Fruit fly (Drosophila melanogaster): ENCODE results near the gene Diap1.

The Diap1 gene

dm6 chr3L:16045831-16046336 is 5.0 kb downstream of the Diap1 start (continued):
- TF ChIP-seq CG2712 (tag; optimal IDR thresholded peaks at IDR 0.05) (peak; percentile 97), Gsc (GFP tag; IDR thresholded peaks at IDR 0.05) (no peak), Ada2b (GFP tag; IDR thresholded peaks at IDR 0.05) (peak; percentile 87), seq (GFP tag; IDR thresholded peaks at IDR 0.05) (peak; percentile 96), CG12942 (GFP tag; optimal IDR thresholded peaks at IDR 0.05) (peak; percentile 82), emc (GFP tag; optimal IDR thresholded peaks at IDR 0.05) (peak; percentile 78), wek (GFP tag; optimal IDR thresholded peaks at IDR 0.05) (peak; percentile 75), Hey (tag; optimal IDR thresholded peaks at IDR 0.05) (peak; percentile 63), chinmo (GFP tag; IDR thresholded peaks at IDR 0.05; ENCODE audit: partially characterized antibody) (no peak), fd64A (GFP tag; optimal IDR thresholded peaks at IDR 0.05) (peak; percentile 72), CG13424 (tag; optimal IDR thresholded peaks at IDR 0.05) (peak; percentile 96), inv (GFP tag; IDR thresholded peaks at IDR 0.05; ENCODE audit: partially characterized antibody) (no peak), CG4617 (GFP tag; optimal IDR thresholded peaks at IDR 0.05; ENCODE audit: borderline replicate concordance) (peak; percentile 57), fd96Cb (tag; optimal IDR thresholded peaks at IDR 0.05) (peak; percentile 92), sens-2 (GFP tag; IDR thresholded peaks at IDR 0.05) (peak; percentile 80; the same call in 1 of the 2 replicates), CG4820 (GFP tag; optimal IDR thresholded peaks at IDR 0.05) (peak; percentile 87), CG9609 (GFP tag; optimal IDR thresholded peaks at IDR 0.05) (peak; percentile 83), dm (GFP tag; optimal IDR thresholded peaks at IDR 0.05) (peak; percentile 73), Xrp1 (GFP tag; IDR thresholded peaks at IDR 0.05) (peak; percentile 96), dpn (GFP tag; optimal IDR thresholded peaks at IDR 0.05) (peak; percentile 85 to 91), CG6683 (GFP tag; optimal IDR thresholded peaks at IDR 0.05) (peak; percentile 83), p53 (GFP tag; optimal IDR thresholded peaks at IDR 0.05) (peak; percentile 73), CG17568 (GFP tag; optimal IDR thresholded peaks at IDR 0.05) (peak; percentile 92), tna (GFP tag; IDR thresholded peaks at IDR 0.05; ENCODE audit: partially characterized antibody) (no peak), Hr39 (optimal IDR thresholded peaks at IDR 0.05) (no peak), salm (tag; optimal IDR thresholded peaks at IDR 0.05) (peak; percentile 96), CG4404 (GFP tag; IDR thresholded peaks at IDR 0.05) (peak; percentile 72), CG10565 (GFP tag; optimal IDR thresholded peaks at IDR 0.05) (peak; percentile 74), wor (GFP tag; IDR thresholded peaks at IDR 0.05) (peak; percentile 84), hb (GFP tag; IDR thresholded peaks at IDR 0.05; ENCODE audit: partially characterized antibody) (no peak), az2 (GFP tag; optimal IDR thresholded peaks at IDR 0.05) (peak; percentile 98), jumu (GFP tag; optimal IDR thresholded peaks at IDR 0.05) (peak; percentile 93), bbx (GFP tag; IDR thresholded peaks at IDR 0.05; ENCODE audit: partially characterized antibody) (0 out of 2 replicates have a peak, but pooled peaks have one; percentile 25), ash1 (GFP tag; optimal IDR thresholded peaks at IDR 0.05) (peak; percentile 49), CG1792 (GFP tag; optimal IDR thresholded peaks at IDR 0.05) (peak; percentile 89), HLH4C (GFP tag; IDR thresholded peaks at IDR 0.05; ENCODE audit: partially characterized antibody) (no peak), CG16815 (GFP tag; optimal IDR thresholded peaks at IDR 0.05) (peak; percentile 78), ssp (GFP tag; IDR thresholded peaks at IDR 0.05) (peak; percentile 68), en (GFP tag; optimal IDR thresholded peaks at IDR 0.05) (peak; percentile 84), Hr3 (GFP tag; optimal IDR thresholded peaks at IDR 0.05) (peak; percentile 85), unc-4 (GFP tag; IDR thresholded peaks at IDR 0.05; ENCODE audit: partially characterized antibody) (no peak), CG1024 (GFP tag; IDR thresholded peaks at IDR 0.05) (peak; percentile 74), dan (GFP tag; IDR thresholded peaks at IDR 0.05) (no peak), phol (tag; optimal IDR thresholded peaks at IDR 0.05) (peak; percentile 96), lov (optimal IDR thresholded peaks at IDR 0.05) (no peak), lov (GFP tag; IDR thresholded peaks at IDR 0.05) (peak; percentile 89), ewg (GFP tag; optimal IDR thresholded peaks at IDR 0.05) (peak; percentile 89), her (GFP tag; optimal IDR thresholded peaks at IDR 0.05) (peak; percentile 82), vvl (GFP tag; IDR thresholded peaks at IDR 0.05) (peak; percentile 98), CG17361 (GFP tag; IDR thresholded peaks at IDR 0.05) (peak; percentile 88), CG10654 (GFP tag; optimal IDR thresholded peaks at IDR 0.05) (peak; percentile 87)
